Worm (Caenorhabditis elegans) whole organism, early embryonic: ENCODE results near the gene hhat-1.
A peak's percentile ranks its signal among the peaks of the same experiment; 100 is the strongest.

Source experiments
- B0310.2 ChIP-seq: sonication (generic microtip); optimal IDR thresholded peaks from 2 replicates; lab custom pipeline; 2016; ENCODE audit warnings: mild to moderate bottlenecking, missing genetic modification characterization, missing compliant biosample characterization
- F13C5.2 ChIP-seq: sonication (generic microtip); optimal IDR thresholded peaks from 2 replicates; lab custom pipeline; 2017; ENCODE audit warnings: mild to moderate bottlenecking, missing genetic modification characterization, inconsistent platforms, missing compliant biosample characterization
- aly-1 ChIP-seq: sonication (generic microtip); optimal IDR thresholded peaks from 2 replicates; lab custom pipeline; 2016; ENCODE audit warnings: missing genetic modification characterization, missing compliant biosample characterization
- ama-1 ChIP-seq: fragments of 150-350 bp; optimal IDR thresholded peaks from 2 replicates; lab custom pipeline; 2014
- ceh-13 ChIP-seq: fragments of 200-800 bp; sonication (Bioruptor generic); optimal IDR thresholded peaks from 2 replicates; lab custom pipeline; 2018; ENCODE audit warnings: mild to moderate bottlenecking, missing genetic modification characterization, missing compliant biosample characterization
- ceh-36 ChIP-seq: sonication (generic microtip); optimal IDR thresholded peaks from 2 replicates; lab custom pipeline; 2016; ENCODE audit warnings: missing genetic modification characterization, inconsistent platforms, missing compliant biosample characterization
- ets-7 ChIP-seq: sonication (generic microtip); optimal IDR thresholded peaks from 2 replicates; lab custom pipeline; 2016; ENCODE audit warnings: missing genotype, missing genetic modification characterization, missing compliant biosample characterization
- flt-1 ChIP-seq: fragments of 200-800 bp; sonication (Bioruptor generic); IDR thresholded peaks from 2 replicates; pipeline ENCODE4 v1.3.6; 2022; ENCODE audit warnings: missing genetic modification characterization, missing compliant biosample characterization
- hmbx-1 ChIP-seq: sonication (generic microtip); optimal IDR thresholded peaks from 2 replicates; lab custom pipeline; 2016; ENCODE audit warnings: mild to moderate bottlenecking, missing genetic modification characterization, missing compliant biosample characterization
- hmg-4 ChIP-seq: fragments of 200-800 bp; sonication (Bioruptor generic); optimal IDR thresholded peaks from 2 replicates; lab custom pipeline; 2018; ENCODE audit warnings: mild to moderate bottlenecking, missing genetic modification characterization, missing compliant biosample characterization
- hnd-1 ChIP-seq: sonication (generic microtip); optimal IDR thresholded peaks from 2 replicates; lab custom pipeline; 2016; ENCODE audit warnings: missing genetic modification characterization, missing compliant biosample characterization
- pes-1 ChIP-seq: fragments of 200-800 bp; sonication (Bioruptor generic); IDR thresholded peaks from 2 replicates; pipeline ENCODE4 v1.3.6; 2022; ENCODE audit warnings: missing genetic modification reagents, missing genetic modification characterization, missing compliant biosample characterization
- scrt-1 ChIP-seq: fragments of 200-800 bp; sonication (Bioruptor generic); IDR thresholded peaks from 2 replicates; pipeline ENCODE4 v1.3.6; 2022; ENCODE audit warnings: missing genetic modification characterization, missing compliant biosample characterization
- sea-1 ChIP-seq: fragments of 200-800 bp; sonication (Bioruptor generic); conservative IDR thresholded peaks from 2 replicates; pipeline ENCODE4 v1.3.6; 2022; ENCODE audit warnings: missing genetic modification characterization, missing compliant biosample characterization
- tbx-11 ChIP-seq: fragments of 200-800 bp; sonication (Bioruptor generic); IDR thresholded peaks from 2 replicates; pipeline ENCODE4 v1.3.6; 2022; ENCODE audit warnings: missing genetic modification characterization, missing compliant biosample characterization
- tbx-37 ChIP-seq: fragments of 200-800 bp; sonication (Bioruptor generic); conservative IDR thresholded peaks from 2 replicates; pipeline ENCODE4 v1.3.6; 2022; ENCODE audit warnings: missing genetic modification reagents, missing genetic modification characterization, missing compliant biosample characterization
- tra-4 ChIP-seq: sonication (generic microtip); optimal IDR thresholded peaks from 2 replicates; lab custom pipeline; 2017; ENCODE audit warnings: missing genetic modification characterization, missing compliant biosample characterization

Gene hhat-1

ce11 chrII:14641387-14641786 lies 36.9 kb upstream of the hhat-1 start:
- TF ChIP-seq hmg-4 (GFP tag; lab: Kevin White, UChicago) (peak; percentile 29), pes-1 (GFP tag; lab: Robert Waterston, UW) (peak; percentile 70), flt-1 (GFP tag; lab: Robert Waterston, UW) (peak; percentile 39; the same call in 1 of the 2 replicates)

DNA sequence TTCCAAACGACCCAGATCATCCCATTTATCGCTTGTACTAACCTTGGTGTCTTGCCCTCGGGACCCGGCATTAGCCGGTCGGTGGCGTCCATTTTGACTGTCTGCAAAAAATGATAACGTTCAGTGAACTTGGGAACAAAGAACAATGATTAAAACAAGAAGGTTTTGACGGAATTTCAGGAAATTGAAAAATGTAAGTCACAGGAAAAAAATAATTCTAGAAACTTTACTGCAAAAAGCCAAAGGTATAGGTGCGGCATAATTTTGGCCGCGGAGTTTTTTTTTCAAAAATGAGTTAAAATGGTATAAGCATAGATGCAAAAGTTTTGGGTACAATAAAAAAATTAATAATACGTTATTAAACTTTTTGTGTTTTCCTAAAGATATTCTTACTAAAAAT lies 34.3 kb upstream of the hhat-1 start, which contains the start of gene atgp-2:
Gene atgp-2 (minus strand): TSS at position 101 of the 400 bp plus-strand sequence.
- TF ChIP-seq sea-1 (GFP tag; lab: Robert Waterston, UW) (no peak), ets-7 (tag; lab: Kevin White, UChicago) (no peak), hmg-4 (GFP tag; lab: Kevin White, UChicago) (no peak), scrt-1 (GFP tag; lab: Robert Waterston, UW) (no peak), aly-1 (no peak), F13C5.2 (tag; lab: Kevin White, UChicago) (no peak), B0310.2 (tag; lab: Kevin White, UChicago) (no peak), pes-1 (GFP tag; lab: Robert Waterston, UW) (no peak)

- TF ChIP-seq F13C5.2 (tag; lab: Kevin White, UChicago): no peak
- no peak for TF ChIP-seq ama-1 (lab: Kevin White, UChicago)
- TF ChIP-seq hmg-4 (GFP tag; lab: Kevin White, UChicago): no peak
- TF ChIP-seq tbx-37 (GFP tag; lab: Robert Waterston, UW): no peak
- TF ChIP-seq pes-1 (GFP tag; lab: Robert Waterston, UW): no peak
- no peak for TF ChIP-seq tra-4 (tag; lab: Kevin White, UChicago)
- TF ChIP-seq hmbx-1: no peak
- TF ChIP-seq hnd-1 (tag; lab: Kevin White, UChicago): no peak
- TF ChIP-seq scrt-1 (GFP tag; lab: Robert Waterston, UW): no peak
- no peak for TF ChIP-seq flt-1 (GFP tag; lab: Robert Waterston, UW)
- no peak for TF ChIP-seq ceh-36
These were observed 33.8 kb upstream of the hhat-1 start for ce11 chrII:14644465-14644864.

DNA sequence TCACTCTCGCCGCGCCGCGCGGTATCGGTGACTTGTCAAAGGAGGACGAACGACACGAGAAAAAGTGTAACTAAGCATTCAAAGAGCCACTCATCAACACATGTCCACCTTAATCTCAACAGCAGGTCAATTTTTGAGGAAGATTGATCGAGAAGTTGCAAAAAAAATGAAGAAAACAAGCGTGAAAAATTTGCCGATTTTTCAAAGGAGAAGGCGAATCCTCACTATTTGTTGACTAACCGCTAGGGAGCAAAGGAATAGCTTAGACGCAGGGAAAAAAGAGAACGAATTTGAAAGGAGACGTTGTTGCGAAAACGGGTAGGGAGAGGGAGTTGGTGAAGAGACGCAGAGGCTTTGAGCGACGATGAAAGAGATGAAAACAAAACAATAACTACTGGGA lies 33.0 kb upstream of the hhat-1 start:
- TF ChIP-seq tbx-37 (GFP tag; lab: Robert Waterston, UW) (no peak), F13C5.2 (tag; lab: Kevin White, UChicago) (peak; percentile 3)

- no peak for TF ChIP-seq ceh-13
- no peak for TF ChIP-seq sea-1 (GFP tag; lab: Robert Waterston, UW)
- TF ChIP-seq aly-1: no peak
- TF ChIP-seq tra-4 (tag; lab: Kevin White, UChicago): no peak
- no peak for TF ChIP-seq tbx-37 (GFP tag; lab: Robert Waterston, UW)
- no peak for TF ChIP-seq flt-1 (GFP tag; lab: Robert Waterston, UW)
- no peak for TF ChIP-seq pes-1 (GFP tag; lab: Robert Waterston, UW)
- TF ChIP-seq tbx-11: no peak
- TF ChIP-seq F13C5.2 (tag; lab: Kevin White, UChicago): no peak
- TF ChIP-seq hmbx-1: no peak
- TF ChIP-seq B0310.2 (tag; lab: Kevin White, UChicago): no peak
- no peak for TF ChIP-seq scrt-1 (GFP tag; lab: Robert Waterston, UW)
- TF ChIP-seq hmg-4 (GFP tag; lab: Kevin White, UChicago): no peak
- no peak for TF ChIP-seq ets-7 (tag; lab: Kevin White, UChicago)
These were observed 30.7 kb upstream of the hhat-1 start for ce11 chrII:14647550-14647949.

DNA sequence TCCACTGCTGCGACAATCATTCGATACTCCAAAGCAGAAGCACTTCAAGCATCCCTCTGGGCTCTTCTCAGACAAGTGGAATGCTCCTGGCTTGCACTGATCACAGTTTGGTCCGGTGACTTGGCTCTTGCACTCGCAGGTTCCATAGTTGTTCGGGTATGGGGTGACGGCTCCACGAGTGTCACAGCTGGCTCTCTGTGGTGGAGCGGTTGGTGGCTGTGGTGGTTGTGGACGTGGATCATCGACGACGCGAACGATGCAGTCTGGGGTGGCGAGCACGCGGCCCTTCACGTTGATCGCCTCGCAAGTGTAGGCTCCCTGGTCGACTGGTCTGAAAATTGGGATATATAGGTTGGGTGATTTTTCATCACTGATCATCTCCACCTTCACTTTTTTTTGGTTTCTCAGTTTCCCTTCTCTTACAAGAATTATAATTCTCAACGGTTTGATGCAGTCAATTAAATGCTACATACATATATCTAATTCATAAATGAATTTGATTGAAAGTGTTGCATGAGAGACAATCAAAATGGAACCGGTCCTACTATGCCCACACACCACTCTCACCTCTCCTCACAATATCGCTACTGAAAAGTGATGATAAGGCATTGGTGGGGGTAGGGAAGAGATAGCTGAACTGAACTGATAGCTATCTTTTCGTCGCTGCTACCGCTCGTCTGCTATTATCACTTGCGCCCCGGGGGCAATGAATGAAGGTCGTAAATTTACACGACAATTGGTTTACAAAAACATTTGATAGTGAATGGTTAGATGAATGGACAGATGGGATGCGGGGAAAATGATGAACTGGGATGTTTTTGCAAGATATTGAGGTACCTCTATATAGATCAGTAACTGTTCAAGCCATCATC lies 13.4 kb upstream of the hhat-1 start:
- TF ChIP-seq F13C5.2 (tag; lab: Kevin White, UChicago) (no peak), tbx-37 (GFP tag; lab: Robert Waterston, UW) (no peak), pes-1 (GFP tag; lab: Robert Waterston, UW) (no peak), hmg-4 (GFP tag; lab: Kevin White, UChicago) (no peak), tra-4 (tag; lab: Kevin White, UChicago) (no peak)

- TF ChIP-seq ama-1 (lab: Kevin White, UChicago): no peak
- no peak for TF ChIP-seq pes-1 (GFP tag; lab: Robert Waterston, UW)
- TF ChIP-seq aly-1: no peak
- no peak for TF ChIP-seq tbx-11
- TF ChIP-seq ceh-36: no peak
- no peak for TF ChIP-seq hnd-1 (tag; lab: Kevin White, UChicago)
- no peak for TF ChIP-seq hmg-4 (GFP tag; lab: Kevin White, UChicago)
- no peak for TF ChIP-seq sea-1 (GFP tag; lab: Robert Waterston, UW)
- TF ChIP-seq hmbx-1: no peak
- no peak for TF ChIP-seq scrt-1 (GFP tag; lab: Robert Waterston, UW)
- no peak for TF ChIP-seq ceh-13
- no peak for TF ChIP-seq tra-4 (tag; lab: Kevin White, UChicago)
These were observed 12.0 kb upstream of the hhat-1 start for ce11 chrII:14666274-14666673.

- no peak for TF ChIP-seq tra-4 (tag; lab: Kevin White, UChicago)
- no peak for TF ChIP-seq ama-1 (lab: Kevin White, UChicago)
- no peak for TF ChIP-seq ets-7 (tag; lab: Kevin White, UChicago)
- no peak for TF ChIP-seq ceh-36
- TF ChIP-seq B0310.2 (tag; lab: Kevin White, UChicago): no peak
- no peak for TF ChIP-seq aly-1
These were observed 9.6 kb upstream of the hhat-1 start for ce11 chrII:14668608-14669007.
